Worm (Caenorhabditis elegans): ENCODE results near the gene F47E1.20.

The F47E1.20 gene

ce11 chrX:9053426-9053825 is 4.7 kb downstream of the F47E1.20 start:
- no peak for TF ChIP-seq Y5F2A.4 (GFP tag; optimal IDR thresholded peaks at IDR 0.05)
- TF ChIP-seq mep-1 (tag; optimal IDR thresholded peaks at IDR 0.05) = no peak
- no peak for TF ChIP-seq nhr-48 (tag; optimal IDR thresholded peaks at IDR 0.05)
- TF ChIP-seq ZK337.2 (GFP tag; IDR thresholded peaks at IDR 0.05) = no peak
- TF ChIP-seq unc-39 (tag; optimal IDR thresholded peaks at IDR 0.05) = no peak
- TF ChIP-seq unc-62 (GFP tag; optimal IDR thresholded peaks at IDR 0.05 in 1 of 2) = peak in 1 of 2 experiments; percentile 15
- TF ChIP-seq unc-62 (tag; optimal IDR thresholded peaks at IDR 0.05) = no peak
- TF ChIP-seq php-3 (GFP tag; IDR thresholded peaks at IDR 0.05) = no peak
- TF ChIP-seq Y75B8A.6 (GFP tag; IDR thresholded peaks at IDR 0.05) = no peak
- TF ChIP-seq nhr-76 (tag; optimal IDR thresholded peaks at IDR 0.05) = no peak
- no peak for TF ChIP-seq T20F7.1 (GFP tag; optimal IDR thresholded peaks at IDR 0.05)
- no peak for TF ChIP-seq saeg-2 (GFP tag; IDR thresholded peaks at IDR 0.05)
- peak; percentile 14 for TF ChIP-seq nhr-28 (tag; optimal IDR thresholded peaks at IDR 0.05)

DNA sequence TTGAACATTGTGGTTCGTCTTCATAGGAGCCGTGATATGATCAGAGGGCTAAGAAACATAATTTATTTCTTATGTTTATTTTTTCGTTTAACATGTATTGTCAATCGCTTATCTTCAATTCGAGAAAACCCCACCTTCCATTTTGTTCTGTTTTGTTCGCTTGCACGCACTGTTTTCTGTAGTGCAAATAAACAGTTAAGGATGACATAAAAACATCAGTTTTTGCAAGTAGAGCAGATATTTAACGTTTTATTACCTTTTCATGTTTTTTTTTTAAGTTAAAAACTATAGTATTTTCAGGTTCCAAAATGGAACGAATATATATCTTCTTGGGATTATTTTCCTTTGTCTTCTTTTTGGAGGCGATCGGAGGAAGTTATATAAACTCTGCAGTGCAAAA is 8.6 kb downstream of the F47E1.20 start, which contains the start of gene F47E1.2:
TSS of gene F47E1.2 (plus strand) at position 301 of the 400 bp plus-strand sequence.
- no peak for TF ChIP-seq skn-1 (tag; optimal IDR thresholded peaks at IDR 0.05)
- no peak for TF ChIP-seq nhr-237 (tag; optimal IDR thresholded peaks at IDR 0.05)
- no peak for TF ChIP-seq saeg-2 (GFP tag; IDR thresholded peaks at IDR 0.05)
- TF ChIP-seq ztf-11 (tag; optimal IDR thresholded peaks at IDR 0.05) = no peak
- no peak for TF ChIP-seq hlh-11 (tag; optimal IDR thresholded peaks at IDR 0.05)
- no peak for TF ChIP-seq unc-130 (GFP tag; optimal IDR thresholded peaks at IDR 0.05)

DNA sequence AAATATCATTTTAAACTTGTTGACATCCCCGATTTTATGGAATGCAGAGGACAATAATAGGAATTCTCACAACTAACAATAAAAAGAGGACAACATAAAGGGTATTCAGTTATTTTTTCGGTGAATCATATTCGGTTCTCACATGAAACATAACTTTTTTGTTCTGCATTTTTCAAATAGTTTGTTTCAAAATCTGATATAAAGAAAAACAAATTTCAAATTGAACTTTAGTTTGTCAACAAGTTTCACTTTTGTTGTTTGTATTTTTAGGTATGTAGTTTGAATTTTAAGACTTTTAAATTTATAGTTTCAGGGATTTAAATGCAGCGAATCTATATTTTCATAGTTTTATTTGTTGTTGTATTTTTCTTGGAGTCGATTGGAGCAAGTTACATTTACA is 13.8 kb downstream of the F47E1.20 start, which contains the start of gene F47E1.4:
TSS of gene F47E1.4 (plus strand) at position 301 of the 400 bp plus-strand sequence.
- TF ChIP-seq aha-1 (tag) (peak; percentile 52), F49E8.2 (tag; optimal IDR thresholded peaks at IDR 0.05; ENCODE audit: borderline replicate concordance) (no peak)

- TF ChIP-seq unc-62 (GFP tag; optimal IDR thresholded peaks at IDR 0.05 in 1 of 2) = peak in 1 of 2 experiments; percentile 91
- TF ChIP-seq unc-62 (tag; optimal IDR thresholded peaks at IDR 0.05) = no peak
- no peak for TF ChIP-seq ces-1 (GFP tag; optimal IDR thresholded peaks at IDR 0.05)
Measured at ce11 chrX:9063439-9063838, 14.7 kb downstream of the F47E1.20 start.

DNA sequence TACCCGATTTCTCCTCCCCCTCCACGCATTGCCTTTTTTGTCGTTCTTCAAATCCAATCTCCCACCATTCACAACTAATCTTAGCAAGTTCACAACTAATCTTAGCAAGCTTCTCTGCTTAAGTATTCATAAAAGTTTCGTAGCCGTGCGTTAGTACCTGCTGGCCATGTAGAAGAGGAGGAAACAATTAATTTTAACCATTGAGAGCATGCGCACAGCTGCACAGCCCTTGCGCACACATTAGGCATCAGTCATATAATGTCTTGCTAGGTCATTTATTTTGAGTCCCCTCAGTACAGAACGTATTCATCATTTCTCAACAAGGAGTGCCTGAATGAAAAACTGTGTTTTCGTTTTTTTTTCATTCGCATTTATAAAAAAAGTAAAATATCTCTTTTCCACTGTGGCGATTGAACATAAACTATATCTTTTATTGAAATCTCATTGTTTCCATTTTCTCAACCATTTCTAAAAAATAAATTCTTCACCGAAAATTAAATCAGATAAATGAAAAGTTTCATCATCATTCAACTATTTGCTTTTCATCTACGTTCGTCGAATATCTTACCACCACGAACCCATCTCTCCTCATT is 18.6 kb downstream of the F47E1.20 start:
- peak in 1 of 2 experiments; percentile 95 for TF ChIP-seq unc-62 (GFP tag; optimal IDR thresholded peaks at IDR 0.05 in 1 of 2)
- no peak for TF ChIP-seq unc-62 (tag; optimal IDR thresholded peaks at IDR 0.05)
- TF ChIP-seq ZK337.2 (GFP tag; IDR thresholded peaks at IDR 0.05) = no peak

ce11 chrX:9068075-9068474 is 19.3 kb downstream of the F47E1.20 start:
- peak; percentile 22 for TF ChIP-seq rbr-2 (tag; optimal IDR thresholded peaks at IDR 0.05)
- TF ChIP-seq T26A8.4 (GFP tag; IDR thresholded peaks at IDR 0.05) = no peak
- TF ChIP-seq pha-4 (GFP tag; IDR thresholded peaks at IDR 0.05) = no peak
- TF ChIP-seq pha-4 (tag; optimal IDR thresholded peaks at IDR 0.05) = peak; percentile 70
- peak; percentile 70 for TF ChIP-seq mes-2 (tag; optimal IDR thresholded peaks at IDR 0.05; ENCODE audit: poor library complexity, severe bottlenecking)
- peak in 1 of 2 experiments; percentile 89 for TF ChIP-seq unc-62 (GFP tag; optimal IDR thresholded peaks at IDR 0.05 in 1 of 2)
- no peak for TF ChIP-seq unc-62 (tag; optimal IDR thresholded peaks at IDR 0.05)
- TF ChIP-seq mdl-1 (tag; optimal IDR thresholded peaks at IDR 0.05) = peak in 1 of 2 experiments; percentile 63
- peak; percentile 37 for TF ChIP-seq mxl-3 (GFP tag; optimal IDR thresholded peaks at IDR 0.05)
- no peak for TF ChIP-seq set-16 (GFP tag; IDR thresholded peaks at IDR 0.05)
- TF ChIP-seq nhr-28 (tag; optimal IDR thresholded peaks at IDR 0.05) = peak; percentile 61
- peak; percentile 22 for TF ChIP-seq fkh-10 (GFP tag; optimal IDR thresholded peaks at IDR 0.05)
- peak; percentile 42 for TF ChIP-seq hlh-30 (tag; optimal IDR thresholded peaks at IDR 0.05; ENCODE audit: insufficient read depth)
- TF ChIP-seq mep-1 (tag; optimal IDR thresholded peaks at IDR 0.05) = peak; percentile 82
- TF ChIP-seq F26F4.8 (GFP tag; conservative IDR thresholded peaks at IDR 0.05) = no peak
- TF ChIP-seq dve-1 (tag; optimal IDR thresholded peaks at IDR 0.05; ENCODE audit: insufficient read depth) = peak; percentile 54
- peak; percentile 39 for TF ChIP-seq lin-13 (GFP tag; optimal IDR thresholded peaks at IDR 0.05)
- no peak for TF ChIP-seq zfp-3 (GFP tag; conservative IDR thresholded peaks at IDR 0.05)
- TF ChIP-seq dmd-9 (GFP tag; IDR thresholded peaks at IDR 0.05) = no peak
- TF ChIP-seq dmd-6 (GFP tag; IDR thresholded peaks at IDR 0.05) = peak; percentile 28; the same call in 1 of the 2 replicates
- peak; percentile 67 for TF ChIP-seq hmg-1.1 (GFP tag; IDR thresholded peaks at IDR 0.05)
- peak; percentile 56 for TF ChIP-seq hlh-11 (tag; optimal IDR thresholded peaks at IDR 0.05)
- TF ChIP-seq nhr-6 (tag; optimal IDR thresholded peaks at IDR 0.05) = peak; percentile 47
